Worm (Caenorhabditis elegans) whole organism, young adult: Measurements from ENCODE around the gene dnj-24.

ENCODE experiments used
- B0261.1 ChIP-seq: sonication (generic microtip); optimal IDR thresholded peaks from 2 replicates; lab custom pipeline; 2016; ENCODE audit warnings: mild to moderate bottlenecking, missing genetic modification characterization, moderate library complexity, missing compliant biosample characterization
- C17E4.6 ChIP-seq: fragments of 200-800 bp; sonication (Bioruptor generic); IDR thresholded peaks from 2 replicates; pipeline ENCODE4 v1.3.6; 2022; ENCODE audit warnings: missing genetic modification reagents, missing genetic modification characterization, missing compliant biosample characterization
- D2030.7 ChIP-seq: fragments of 200-800 bp; sonication (Bioruptor generic); IDR thresholded peaks from 2 replicates; pipeline ENCODE4 v1.3.6; 2022; ENCODE audit warnings: missing genetic modification reagents, missing genetic modification characterization, missing compliant biosample characterization
- F23B12.7 ChIP-seq: sonication (generic microtip); optimal IDR thresholded peaks from 2 replicates; lab custom pipeline; 2017; ENCODE audit warnings: missing genetic modification characterization, mild to moderate bottlenecking, missing compliant biosample characterization, antibody characterized with exemption, moderate library complexity; ENCODE audit not compliant: insufficient read depth
- K11D2.4 ChIP-seq: fragments of 200-800 bp; sonication (Bioruptor generic); IDR thresholded peaks from 2 replicates; pipeline ENCODE4 v1.3.6; 2022; ENCODE audit warnings: missing genetic modification reagents, missing genetic modification characterization, missing compliant biosample characterization
- Y53F4B.3 ChIP-seq: fragments of 200-800 bp; sonication (Bioruptor generic); IDR thresholded peaks from 2 replicates; pipeline ENCODE4 v1.3.6; 2022; ENCODE audit warnings: missing genetic modification reagents, missing genetic modification characterization, missing compliant biosample characterization
- Y53G8AR.9 ChIP-seq: fragments of 200-800 bp; sonication (Bioruptor generic); conservative IDR thresholded peaks from 2 replicates; pipeline ENCODE4 v1.3.6; 2022; ENCODE audit warnings: missing genetic modification reagents, missing genetic modification characterization, missing compliant biosample characterization
- aptf-2 ChIP-seq: fragments of 200-800 bp; sonication (Bioruptor generic); conservative IDR thresholded peaks from 2 replicates; pipeline ENCODE4 v1.3.6; 2022; ENCODE audit warnings: missing genetic modification reagents, missing genetic modification characterization, missing compliant biosample characterization
- aptf-3 ChIP-seq: fragments of 200-800 bp; sonication (Bioruptor generic); IDR thresholded peaks from 2 replicates; pipeline ENCODE4 v1.3.6; 2022; ENCODE audit warnings: missing genetic modification characterization, missing compliant biosample characterization
- ccch-3 ChIP-seq: fragments of 200-800 bp; sonication (Bioruptor generic); optimal IDR thresholded peaks from 2 replicates; lab custom pipeline; 2018; ENCODE audit warnings: mild to moderate bottlenecking, missing genetic modification characterization, missing compliant biosample characterization
- ceh-27 ChIP-seq: fragments of 200-800 bp; sonication (Bioruptor generic); optimal IDR thresholded peaks from 2 replicates; lab custom pipeline; 2018; ENCODE audit warnings: mild to moderate bottlenecking, missing genetic modification characterization, moderate library complexity, missing compliant biosample characterization
- ceh-91 ChIP-seq: fragments of 200-800 bp; sonication (Bioruptor generic); IDR thresholded peaks from 2 replicates; pipeline ENCODE4 v1.3.6; 2022; ENCODE audit warnings: missing genetic modification reagents, missing genetic modification characterization, missing compliant biosample characterization
- die-1 ChIP-seq: sonication (generic microtip); optimal IDR thresholded peaks from 2 replicates; lab custom pipeline; 2016; ENCODE audit warnings: missing genotype, mild to moderate bottlenecking, missing genetic modification characterization, missing compliant biosample characterization
- dox-1 ChIP-seq: fragments of 200-800 bp; sonication (Bioruptor generic); IDR thresholded peaks from 2 replicates; pipeline ENCODE4 v1.3.6; 2022; ENCODE audit warnings: missing genetic modification reagents, missing genetic modification characterization, missing compliant biosample characterization
- dpl-1 ChIP-seq: fragments of 150-350 bp; optimal IDR thresholded peaks from 2 replicates; lab custom pipeline; 2014; ENCODE audit warnings: missing biosample characterization, missing genetic modification reagents, missing genetic modification characterization
- efl-1 ChIP-seq: fragments of 150-350 bp; optimal IDR thresholded peaks from 2 replicates; lab custom pipeline; 2014; ENCODE audit warnings: missing biosample characterization, missing genetic modification reagents, missing genetic modification characterization
- egl-44 ChIP-seq: fragments of 200-800 bp; sonication (Bioruptor generic); IDR thresholded peaks from 2 replicates; pipeline ENCODE4 v1.3.6; 2022; ENCODE audit warnings: missing genetic modification reagents, missing genetic modification characterization, missing compliant biosample characterization
- hlh-26 ChIP-seq: fragments of 200-800 bp; sonication (Bioruptor generic); conservative IDR thresholded peaks from 2 replicates; pipeline ENCODE4 v1.3.6; 2022; ENCODE audit warnings: missing genetic modification reagents, missing genetic modification characterization, missing compliant biosample characterization
- hmg-1.2 ChIP-seq: fragments of 200-800 bp; sonication (Bioruptor generic); IDR thresholded peaks from 2 replicates; pipeline ENCODE4 v1.3.6; 2022; ENCODE audit warnings: missing genetic modification reagents, missing genetic modification characterization, missing compliant biosample characterization
- hmg-20 ChIP-seq: fragments of 200-800 bp; sonication (Bioruptor generic); IDR thresholded peaks from 2 replicates; pipeline ENCODE4 v1.3.6; 2022; ENCODE audit warnings: missing genetic modification reagents, missing genetic modification characterization, missing compliant biosample characterization
- hsf-1 ChIP-seq: fragments of 200-800 bp; sonication (Bioruptor generic); IDR thresholded peaks from 2 replicates; pipeline ENCODE4 v1.3.6; 2022; ENCODE audit warnings: missing genetic modification reagents, missing genetic modification characterization, missing compliant biosample characterization
- lin-35 ChIP-seq, 3 experiments: fragments of 150-350 bp in 2 of 3; sonication (generic microtip) in 1 of 3; optimal IDR thresholded peaks; 2 replicates each; lab custom pipeline; 2014 to 2018; ENCODE audit warnings: missing biosample characterization in 3 of 3, missing genetic modification characterization in 3 of 3, missing genetic modification reagents in 3 of 3
- lsl-1 ChIP-seq: fragments of 200-800 bp; sonication (Bioruptor generic); optimal IDR thresholded peaks from 2 replicates; lab custom pipeline; 2018; ENCODE audit warnings: mild to moderate bottlenecking, missing genetic modification characterization, moderate library complexity, missing compliant biosample characterization
- madf-6 ChIP-seq: fragments of 200-800 bp; sonication (Bioruptor generic); IDR thresholded peaks from 2 replicates; pipeline ENCODE4 v1.3.6; 2022; ENCODE audit warnings: missing genetic modification reagents, missing genetic modification characterization, missing compliant biosample characterization
- madf-8 ChIP-seq: fragments of 200-800 bp; sonication (Bioruptor generic); conservative IDR thresholded peaks from 2 replicates; pipeline ENCODE4 v1.3.6; 2022; ENCODE audit warnings: missing genetic modification reagents, missing genetic modification characterization, missing compliant biosample characterization
- mcd-1 ChIP-seq: fragments of 200-800 bp; sonication (Bioruptor generic); IDR thresholded peaks from 2 replicates; pipeline ENCODE4 v1.3.6; 2022; ENCODE audit warnings: missing genetic modification reagents, missing genetic modification characterization, missing compliant biosample characterization
- mxl-1 ChIP-seq: sonication (generic microtip); optimal IDR thresholded peaks from 2 replicates; lab custom pipeline; 2016; ENCODE audit warnings: missing genetic modification characterization, missing compliant biosample characterization
- nfya-2 ChIP-seq: fragments of 200-800 bp; sonication (Bioruptor generic); IDR thresholded peaks from 2 replicates; pipeline ENCODE4 v1.3.6; 2022; ENCODE audit warnings: missing genetic modification reagents, missing genetic modification characterization, missing compliant biosample characterization
- nhr-80 ChIP-seq: sonication (generic microtip); optimal IDR thresholded peaks from 2 replicates; lab custom pipeline; 2016; ENCODE audit warnings: missing genetic modification characterization, missing compliant biosample characterization
- repo-1 ChIP-seq: sonication (generic microtip); optimal IDR thresholded peaks from 2 replicates; lab custom pipeline; 2017; ENCODE audit warnings: mild to moderate bottlenecking, missing genetic modification characterization, missing compliant biosample characterization
- sea-2 ChIP-seq: fragments of 200-800 bp; sonication (Bioruptor generic); IDR thresholded peaks from 2 replicates; pipeline ENCODE4 v1.3.6; 2022; ENCODE audit warnings: missing genetic modification characterization, missing compliant biosample characterization
- unc-130 ChIP-seq: sonication (generic microtip); optimal IDR thresholded peaks from 2 replicates; lab custom pipeline; 2016; ENCODE audit warnings: missing genetic modification reagents, missing genetic modification characterization, missing compliant biosample characterization
- xnd-1 ChIP-seq: sonication (generic microtip); optimal IDR thresholded peaks from 2 replicates; lab custom pipeline; 2016; ENCODE audit warnings: missing genotype, missing genetic modification reagents, missing genetic modification characterization, missing compliant biosample characterization
- zfh-2 ChIP-seq: fragments of 200-800 bp; sonication (Bioruptor generic); conservative IDR thresholded peaks from 2 replicates; pipeline ENCODE4 v1.3.6; 2022; ENCODE audit warnings: missing genetic modification reagents, missing genetic modification characterization, missing compliant biosample characterization
- ztf-22 ChIP-seq: fragments of 200-800 bp; sonication (Bioruptor generic); optimal IDR thresholded peaks from 2 replicates; lab custom pipeline; 2018; ENCODE audit warnings: mild to moderate bottlenecking, missing genetic modification characterization, moderate library complexity, missing compliant biosample characterization
- ztf-3 ChIP-seq: fragments of 200-800 bp; sonication (Bioruptor generic); optimal IDR thresholded peaks from 2 replicates; lab custom pipeline; 2018; ENCODE audit warnings: mild to moderate bottlenecking, missing genetic modification characterization, missing compliant biosample characterization

dnj-24 gene

ce11 chrIII:5407588-5407987 is 16.3 kb downstream of the dnj-24 start, which contains the start of gene W03A5.1:
W03A5.1 (plus strand) TSS chrIII:5407888.
- TF ChIP-seq hmg-20 (GFP tag; lab: Robert Waterston, UW), result no peak
- no peak for TF ChIP-seq ztf-3 (GFP tag; lab: Kevin White, UChicago)
- TF ChIP-seq unc-130, result no peak
- TF ChIP-seq, all 124 proteins: peak for 0

DNA sequence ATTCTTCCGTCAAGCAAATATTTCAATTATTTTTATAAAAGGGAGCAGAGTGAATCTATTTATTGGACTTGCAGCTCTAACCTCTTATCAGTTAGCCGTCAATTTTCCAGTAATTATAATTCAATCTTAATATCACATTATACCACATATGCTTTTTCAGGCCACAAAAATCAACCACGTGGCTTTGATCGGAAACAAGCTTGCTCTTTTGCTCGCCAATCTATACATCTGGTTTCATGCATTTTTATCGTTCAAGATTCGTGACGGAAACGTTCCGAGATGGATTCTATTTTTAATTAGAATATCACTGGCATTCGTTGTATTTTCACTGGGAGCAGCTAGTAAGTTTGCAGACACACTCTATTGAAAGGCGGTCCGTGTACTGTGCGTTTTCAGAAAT is 16.8 kb downstream of the dnj-24 start:
- no peak for TF ChIP-seq K11D2.4 (GFP tag; lab: Robert Waterston, UW)
- TF ChIP-seq nhr-80, result no peak
- no peak for TF ChIP-seq lin-35 (GFP tag; optimal IDR thresholded peaks at IDR 0.05; lab: Kevin White, UChicago)
- no peak for TF ChIP-seq Y53F4B.3 (GFP tag; lab: Robert Waterston, UW)
- TF ChIP-seq mxl-1, result no peak
- no peak for TF ChIP-seq hmg-20 (GFP tag; lab: Robert Waterston, UW)
- TF ChIP-seq ztf-22 (GFP tag; lab: Kevin White, UChicago), result no peak
- TF ChIP-seq, all 124 proteins: peak for 0

DNA sequence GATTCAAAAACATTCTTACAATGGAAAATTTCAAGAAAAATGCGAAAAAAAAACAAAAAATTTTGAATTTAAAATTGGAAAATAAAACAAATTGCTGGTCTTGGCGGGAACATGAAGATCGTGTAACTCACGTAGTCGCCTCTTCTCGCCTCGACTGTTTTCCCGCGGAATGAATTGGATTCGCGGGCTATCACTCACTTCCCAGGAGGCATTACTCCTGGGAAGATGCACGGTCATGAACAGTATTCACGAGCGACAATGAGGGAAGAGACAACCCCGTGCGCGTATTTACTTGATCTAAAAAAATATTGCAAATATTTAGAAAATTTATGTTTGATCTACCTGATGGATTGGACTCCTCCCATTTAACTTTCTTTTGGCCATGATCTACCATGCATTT is 17.6 kb downstream of the dnj-24 start:
- TF ChIP-seq lin-35 (GFP tag; optimal IDR thresholded peaks at IDR 0.05; lab: Kevin White, UChicago), result no peak
- TF ChIP-seq hmg-1.2 (GFP tag; lab: Robert Waterston, UW), result peak; percentile 35; the same call in 1 of the 2 replicates
- TF ChIP-seq xnd-1 (tag; lab: Kevin White, UChicago), result peak; percentile 67
- TF ChIP-seq nfya-2 (GFP tag; lab: Robert Waterston, UW), result no peak
- peak; percentile 92 for TF ChIP-seq madf-6 (GFP tag; lab: Robert Waterston, UW)
- TF ChIP-seq Y53G8AR.9 (GFP tag; lab: Robert Waterston, UW), result no peak
- peak; percentile 44; the same call in 1 of the 2 replicates for TF ChIP-seq ceh-91 (GFP tag; lab: Robert Waterston, UW)
- TF ChIP-seq B0261.1 (tag; lab: Kevin White, UChicago), result no peak
- peak; percentile 85 for TF ChIP-seq efl-1 (GFP tag; lab: Kevin White, UChicago)
- peak; percentile 86 for TF ChIP-seq madf-8 (GFP tag; lab: Robert Waterston, UW)
- peak; percentile 39; the same call in 1 of the 2 replicates for TF ChIP-seq mcd-1 (GFP tag; lab: Robert Waterston, UW)
- TF ChIP-seq ccch-3 (GFP tag; lab: Kevin White, UChicago), result no peak
- 0 out of 2 replicates have a peak, but pooled peaks have one; percentile 11 for TF ChIP-seq hsf-1
- no peak for TF ChIP-seq hlh-26 (GFP tag; lab: Robert Waterston, UW)
- TF ChIP-seq D2030.7, result peak; percentile 52
- peak; percentile 40 for TF ChIP-seq lsl-1 (GFP tag; lab: Kevin White, UChicago)
- TF ChIP-seq sea-2 (GFP tag; lab: Robert Waterston, UW), result no peak
- peak; percentile 100 for TF ChIP-seq aptf-3 (GFP tag; lab: Robert Waterston, UW)
- no peak for TF ChIP-seq C17E4.6
- no peak for TF ChIP-seq nhr-80
- TF ChIP-seq dpl-1 (GFP tag; lab: Kevin White, UChicago), result peak; percentile 19
- TF ChIP-seq zfh-2, result no peak
- TF ChIP-seq repo-1 (tag; lab: Kevin White, UChicago), result no peak
- TF ChIP-seq aptf-2, result peak; percentile 100
- TF ChIP-seq dox-1 (GFP tag; lab: Robert Waterston, UW), result peak; percentile 61
- no peak for TF ChIP-seq egl-44 (GFP tag; lab: Robert Waterston, UW)
- no peak for TF ChIP-seq ceh-27 (GFP tag; lab: Kevin White, UChicago)
- TF ChIP-seq die-1 (tag; lab: Kevin White, UChicago), result peak; percentile 7
- TF ChIP-seq F23B12.7 (tag; lab: Kevin White, UChicago), result no peak
